Worm (Caenorhabditis elegans) whole organism, L3 larva: ENCODE data around the gene nhr-10.

ENCODE experiments used
- R02D3.7 ChIP-seq: fragments of 150-350 bp; optimal IDR thresholded peaks from 2 replicates; lab custom pipeline; 2014; ENCODE audit warnings: missing biosample characterization, missing genetic modification characterization
- ZK546.5 ChIP-seq: sonication (generic microtip); optimal IDR thresholded peaks from 2 replicates; lab custom pipeline; 2017; ENCODE audit warnings: missing biosample characterization, missing genetic modification characterization
- aly-2 ChIP-seq: fragments of 150-350 bp; optimal IDR thresholded peaks from 2 replicates; lab custom pipeline; 2014; ENCODE audit warnings: missing biosample characterization, missing genetic modification characterization
- ceh-16 ChIP-seq: sonication (generic microtip); optimal IDR thresholded peaks from 2 replicates; lab custom pipeline; 2017; ENCODE audit warnings: missing biosample characterization, missing genetic modification characterization
- ceh-28 ChIP-seq: fragments of 150-350 bp; optimal IDR thresholded peaks from 2 replicates; lab custom pipeline; 2014; ENCODE audit warnings: missing biosample characterization, missing genetic modification reagents, missing genetic modification characterization
- ceh-82 ChIP-seq: fragments of 150-350 bp; optimal IDR thresholded peaks from 2 replicates; lab custom pipeline; 2014; ENCODE audit warnings: missing biosample characterization, missing genetic modification characterization
- daf-12 ChIP-seq: fragments of 150-350 bp; optimal IDR thresholded peaks from 2 replicates; lab custom pipeline; 2014; ENCODE audit warnings: missing biosample characterization, missing genetic modification reagents, missing genetic modification characterization
- egl-27 ChIP-seq: sonication (generic microtip); optimal IDR thresholded peaks from 4 replicates; lab custom pipeline; 2017; ENCODE audit warnings: missing biosample characterization, missing genetic modification reagents, missing genetic modification characterization
- egl-5 ChIP-seq: fragments of 150-350 bp; optimal IDR thresholded peaks from 2 replicates; lab custom pipeline; 2017; ENCODE audit warnings: missing biosample characterization, missing genetic modification reagents, missing genetic modification characterization, inconsistent platforms
- elt-1 ChIP-seq: fragments of 150-350 bp; optimal IDR thresholded peaks from 2 replicates; lab custom pipeline; 2014; ENCODE audit warnings: missing biosample characterization, missing genetic modification characterization
- elt-2 ChIP-seq: sonication (generic microtip); optimal IDR thresholded peaks from 2 replicates; lab custom pipeline; 2016; ENCODE audit warnings: missing genetic modification reagents, mild to moderate bottlenecking, missing genetic modification characterization, missing compliant biosample characterization
- elt-3 ChIP-seq, 3 experiments: fragments of 150-350 bp in 1 of 3; sonication (generic microtip) in 2 of 3; optimal IDR thresholded peaks; 2 replicates in 2 of 3; 4 replicates in 1 of 3; lab custom pipeline; 2014 to 2017; ENCODE audit warnings: missing biosample characterization in 3 of 3, missing genetic modification characterization in 3 of 3
- eor-1 ChIP-seq, 2 experiments: fragments of 150-350 bp; optimal IDR thresholded peaks; 2 replicates each; lab custom pipeline; 2014 to 2018; ENCODE audit warnings: missing biosample characterization in 2 of 2, missing genetic modification characterization in 2 of 2
- fkh-10 ChIP-seq: sonication (generic microtip); optimal IDR thresholded peaks from 2 replicates; lab custom pipeline; 2017; ENCODE audit warnings: missing biosample characterization, missing genetic modification reagents, missing genetic modification characterization
- fos-1 ChIP-seq: fragments of 150-350 bp; optimal IDR thresholded peaks from 2 replicates; lab custom pipeline; 2014; ENCODE audit warnings: missing biosample characterization, missing genetic modification characterization
- hmg-11 ChIP-seq: sonication (generic microtip); optimal IDR thresholded peaks from 2 replicates; lab custom pipeline; 2016; ENCODE audit warnings: missing genetic modification characterization, missing compliant biosample characterization
- jun-1 ChIP-seq: fragments of 150-350 bp; optimal IDR thresholded peaks from 2 replicates; lab custom pipeline; 2014; ENCODE audit warnings: missing biosample characterization, missing genetic modification reagents, missing genetic modification characterization
- lin-15B ChIP-seq: fragments of 150-350 bp; optimal IDR thresholded peaks from 2 replicates; lab custom pipeline; 2014; ENCODE audit warnings: missing biosample characterization, missing genetic modification characterization
- lin-39 ChIP-seq: fragments of 150-350 bp; optimal IDR thresholded peaks from 2 replicates; lab custom pipeline; 2018; ENCODE audit warnings: missing biosample characterization, missing genetic modification reagents, missing genetic modification characterization
- lsy-12 ChIP-seq: sonication (generic microtip); optimal IDR thresholded peaks from 2 replicates; lab custom pipeline; 2016; ENCODE audit warnings: mild to moderate bottlenecking, missing genetic modification characterization, missing compliant biosample characterization
- mml-1 ChIP-seq: fragments of 150-350 bp; sonication (generic microtip); optimal IDR thresholded peaks from 3 replicates; lab custom pipeline; 2014; ENCODE audit warnings: missing biosample characterization, missing genetic modification characterization
- nfya-1 ChIP-seq: sonication (generic microtip); optimal IDR thresholded peaks from 2 replicates; lab custom pipeline; 2017; ENCODE audit warnings: missing genetic modification characterization, mild to moderate bottlenecking, missing compliant biosample characterization, antibody characterized with exemption, moderate library complexity; ENCODE audit not compliant: insufficient read depth
- nhr-11 ChIP-seq: fragments of 150-350 bp; optimal IDR thresholded peaks from 2 replicates; lab custom pipeline; 2014; ENCODE audit warnings: missing biosample characterization, missing genetic modification characterization
- nhr-12 ChIP-seq: fragments of 150-350 bp; optimal IDR thresholded peaks from 2 replicates; lab custom pipeline; 2014; ENCODE audit warnings: missing biosample characterization, missing genetic modification characterization
- nhr-23 ChIP-seq: fragments of 150-350 bp; optimal IDR thresholded peaks from 2 replicates; lab custom pipeline; 2014; ENCODE audit warnings: missing biosample characterization, missing genetic modification reagents, missing genetic modification characterization
- nhr-25 ChIP-seq: sonication (generic microtip); optimal IDR thresholded peaks from 2 replicates; lab custom pipeline; 2017; ENCODE audit warnings: missing biosample characterization, missing genetic modification characterization
- nhr-43 ChIP-seq: sonication (generic microtip); optimal IDR thresholded peaks from 2 replicates; lab custom pipeline; 2016; ENCODE audit warnings: mild to moderate bottlenecking, missing genetic modification characterization, missing compliant biosample characterization; ENCODE audit not compliant: poor library complexity, severe bottlenecking
- nhr-67 ChIP-seq: fragments of 150-350 bp; optimal IDR thresholded peaks from 2 replicates; lab custom pipeline; 2014; ENCODE audit warnings: missing biosample characterization, missing genetic modification characterization
- nhr-76 ChIP-seq: fragments of 150-350 bp; sonication (generic microtip); optimal IDR thresholded peaks from 5 replicates; lab custom pipeline; 2014; ENCODE audit warnings: missing biosample characterization, missing genetic modification characterization
- nhr-77 ChIP-seq: fragments of 150-350 bp; optimal IDR thresholded peaks from 2 replicates; lab custom pipeline; 2014; ENCODE audit warnings: missing biosample characterization, missing genetic modification characterization
- pha-4 ChIP-seq: fragments of 150-350 bp; optimal IDR thresholded peaks from 2 replicates; lab custom pipeline; 2014; ENCODE audit warnings: missing biosample characterization, missing genetic modification reagents, missing genetic modification characterization
- sea-2 ChIP-seq: fragments of 150-350 bp; sonication (generic microtip); optimal IDR thresholded peaks from 4 replicates; lab custom pipeline; 2014; ENCODE audit warnings: missing biosample characterization, missing genetic modification reagents, missing genetic modification characterization
- snpc-4 ChIP-seq: fragments of 150-350 bp; optimal IDR thresholded peaks from 2 replicates; lab custom pipeline; 2014; ENCODE audit warnings: missing biosample characterization, missing genetic modification characterization
- unc-39 ChIP-seq: sonication (generic microtip); optimal IDR thresholded peaks from 4 replicates; lab custom pipeline; 2017; ENCODE audit warnings: missing biosample characterization, missing genetic modification characterization
- unc-62 ChIP-seq: fragments of 150-350 bp; sonication (generic microtip); optimal IDR thresholded peaks from 4 replicates; lab custom pipeline; 2014; ENCODE audit warnings: missing biosample characterization, missing genetic modification reagents, missing genetic modification characterization
- ztf-11 ChIP-seq: fragments of 150-350 bp; optimal IDR thresholded peaks from 2 replicates; lab custom pipeline; 2014; ENCODE audit warnings: missing biosample characterization, missing genetic modification characterization
- ztf-4 ChIP-seq: fragments of 150-350 bp; optimal IDR thresholded peaks from 2 replicates; lab custom pipeline; 2014; ENCODE audit warnings: missing biosample characterization, missing genetic modification characterization

The nhr-10 gene

ce11 chrIII:7076386-7076785 is 38.9 kb downstream of the nhr-10 start, which contains the start of gene ZK418.13:
ZK418.13 (minus strand) TSS chrIII:7076486.
- TF ChIP-seq unc-39 (tag; lab: Kevin White, UChicago) (no peak), lin-15B (no peak), daf-12 (tag; lab: Kevin White, UChicago) (no peak), mml-1 (tag; lab: Kevin White, UChicago) (no peak), nhr-77 (tag; lab: Kevin White, UChicago) (no peak), elt-3 (tag; optimal IDR thresholded peaks at IDR 0.05; lab: Kevin White, UChicago) (no peak), elt-2 (tag; lab: Kevin White, UChicago) (no peak), fkh-10 (GFP tag; lab: Kevin White, UChicago) (no peak), ztf-11 (no peak), nhr-76 (tag; lab: Kevin White, UChicago) (no peak), ZK546.5 (tag; lab: Kevin White, UChicago) (no peak), elt-1 (no peak), jun-1 (tag; lab: Kevin White, UChicago) (no peak), nhr-25 (no peak), ceh-82 (tag; lab: Kevin White, UChicago) (no peak), snpc-4 (tag; lab: Kevin White, UChicago) (no peak), nhr-43 (tag; lab: Kevin White, UChicago) (no peak)

- no peak for TF ChIP-seq ZK546.5 (tag; lab: Kevin White, UChicago)
- TF ChIP-seq jun-1 (tag; lab: Kevin White, UChicago): no peak
- TF ChIP-seq nhr-67: no peak
- peak; percentile 62 for TF ChIP-seq lin-15B
- TF ChIP-seq ztf-11: no peak
- no peak for TF ChIP-seq elt-1
- TF ChIP-seq mml-1 (tag; lab: Kevin White, UChicago): no peak
- peak; percentile 34 for TF ChIP-seq nhr-23
- peak; percentile 16 for TF ChIP-seq R02D3.7
- no peak for TF ChIP-seq ztf-4
- no peak for TF ChIP-seq snpc-4 (tag; lab: Kevin White, UChicago)
- TF ChIP-seq lsy-12 (tag; lab: Kevin White, UChicago): no peak
- no peak for TF ChIP-seq eor-1 (tag; optimal IDR thresholded peaks at IDR 0.05; lab: Kevin White, UChicago)
- TF ChIP-seq nhr-76 (tag; lab: Kevin White, UChicago): no peak
- TF ChIP-seq egl-27 (tag; lab: Kevin White, UChicago): no peak
- peak; percentile 53 for TF ChIP-seq nfya-1
- TF ChIP-seq lin-39: peak; percentile 9
- no peak for TF ChIP-seq sea-2 (GFP tag; lab: Kevin White, UChicago)
- TF ChIP-seq pha-4 (tag; lab: Kevin White, UChicago): peak; percentile 63
- TF ChIP-seq ceh-28 (tag; lab: Kevin White, UChicago): no peak
- peak; percentile 14 for TF ChIP-seq nhr-25
- TF ChIP-seq nhr-12 (tag; lab: Kevin White, UChicago): no peak
- peak; percentile 20 for TF ChIP-seq elt-2 (tag; lab: Kevin White, UChicago)
- TF ChIP-seq unc-39 (tag; lab: Kevin White, UChicago): no peak
- no peak for TF ChIP-seq aly-2 (tag; lab: Kevin White, UChicago)
- TF ChIP-seq hmg-11: no peak
- TF ChIP-seq, all 47 proteins: peak for 8
These were observed 41.3 kb downstream of the nhr-10 start, which contains the start of gene ZK418.5 for ce11 chrIII:7073801-7074386. ZK418.5 (minus strand) TSS chrIII:7073851.

ce11 chrIII:7072452-7072851 is 42.8 kb downstream of the nhr-10 start, which contains the start of gene lin-37:
lin-37 (minus strand) TSS chrIII:7072552.
- TF ChIP-seq nhr-11 (tag; lab: Kevin White, UChicago) (no peak), jun-1 (tag; lab: Kevin White, UChicago) (no peak), nhr-25 (no peak), unc-39 (tag; lab: Kevin White, UChicago) (no peak), ceh-16 (no peak), nfya-1 (no peak), aly-2 (tag; lab: Kevin White, UChicago) (no peak), egl-5 (tag; lab: Kevin White, UChicago) (no peak), fos-1 (tag; lab: Kevin White, UChicago) (no peak)
- TF ChIP-seq, all 47 proteins: peak for 0

ce11 chrIII:7069981-7070380 is 45.3 kb downstream of the nhr-10 start, which contains the start of gene tmem-17:
tmem-17 (plus strand) TSS chrIII:7070281.
- TF ChIP-seq nhr-77 (tag; lab: Kevin White, UChicago) (no peak), ZK546.5 (tag; lab: Kevin White, UChicago) (no peak), pha-4 (tag; lab: Kevin White, UChicago) (no peak), lsy-12 (tag; lab: Kevin White, UChicago) (no peak), unc-62 (GFP tag; lab: Kevin White, UChicago) (no peak), nhr-76 (tag; lab: Kevin White, UChicago) (no peak), ceh-16 (no peak)
